Fruit fly (Drosophila melanogaster): ENCODE results near the gene del.

Gene del

DNA sequence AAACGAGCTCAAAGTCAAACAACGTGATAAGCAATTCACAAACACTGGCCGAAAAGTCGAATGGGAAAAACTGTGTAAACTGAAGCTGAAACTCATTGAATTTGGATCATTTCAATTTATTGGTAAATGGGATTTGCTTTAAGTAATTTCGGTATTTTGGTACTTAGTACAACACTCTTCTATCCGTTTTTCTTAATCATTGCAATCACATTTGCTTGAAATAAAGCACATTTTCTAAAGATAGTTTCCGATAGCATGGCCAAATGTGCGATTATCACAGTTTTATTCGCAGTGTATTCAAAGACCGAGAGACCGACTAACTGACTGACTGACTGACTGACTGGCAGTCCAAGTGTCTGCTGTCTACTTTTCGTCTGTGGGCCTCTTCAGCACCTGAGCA, 48.2 kb upstream of the del start (continued):
- no peak for TF ChIP-seq Hand (GFP tag; optimal IDR thresholded peaks at IDR 0.05)
- peak; percentile 32; the same call in 1 of the 3 replicates for TF ChIP-seq tgo (GFP tag; IDR thresholded peaks at IDR 0.05)
- no peak for TF ChIP-seq wdn (GFP tag; IDR thresholded peaks at IDR 0.05)
- TF ChIP-seq Hey (tag; optimal IDR thresholded peaks at IDR 0.05): no peak
- no peak for TF ChIP-seq CG17829 (tag; optimal IDR thresholded peaks at IDR 0.05)
- TF ChIP-seq CG3281 (GFP tag; optimal IDR thresholded peaks at IDR 0.05): peak; percentile 14
- no peak for TF ChIP-seq ac (GFP tag; optimal IDR thresholded peaks at IDR 0.05)
- TF ChIP-seq Meics (GFP tag; optimal IDR thresholded peaks at IDR 0.05): peak; percentile 44
- TF ChIP-seq CG11504 (tag; optimal IDR thresholded peaks at IDR 0.05): peak; percentile 47
- peak; percentile 11 for TF ChIP-seq CG7556 (GFP tag; optimal IDR thresholded peaks at IDR 0.05)
- TF ChIP-seq Atf3 (GFP tag; optimal IDR thresholded peaks at IDR 0.05): no peak
- TF ChIP-seq Xrp1 (GFP tag; IDR thresholded peaks at IDR 0.05): no peak
- TF ChIP-seq CG7357 (GFP tag; IDR thresholded peaks at IDR 0.05): no peak
- no peak for TF ChIP-seq CG13775 (GFP tag; optimal IDR thresholded peaks at IDR 0.05)
- no peak for TF ChIP-seq H15 (GFP tag; IDR thresholded peaks at IDR 0.05)
- no peak for TF ChIP-seq odd (GFP tag; optimal IDR thresholded peaks at IDR 0.05)
- no peak for TF ChIP-seq CG7963 (GFP tag; IDR thresholded peaks at IDR 0.05; ENCODE audit: partially characterized antibody)
- TF ChIP-seq klu (GFP tag; IDR thresholded peaks at IDR 0.05): no peak
- no peak for TF ChIP-seq CG4820 (GFP tag; optimal IDR thresholded peaks at IDR 0.05)
- no peak for TF ChIP-seq Dip2 (GFP tag; IDR thresholded peaks at IDR 0.05)
- no peak for TF ChIP-seq dm (GFP tag; optimal IDR thresholded peaks at IDR 0.05)
- no peak for TF ChIP-seq bigmax (GFP tag; optimal IDR thresholded peaks at IDR 0.05)
- TF ChIP-seq CG9437 (GFP tag; optimal IDR thresholded peaks at IDR 0.05): no peak
- TF ChIP-seq CG8765 (GFP tag; IDR thresholded peaks at IDR 0.05): no peak
- no peak for TF ChIP-seq zen2 (GFP tag; IDR thresholded peaks at IDR 0.05; ENCODE audit: partially characterized antibody)
- TF ChIP-seq gcm2 (GFP tag; optimal IDR thresholded peaks at IDR 0.05): no peak
- no peak for TF ChIP-seq CG4282 (GFP tag; optimal IDR thresholded peaks at IDR 0.05)
- TF ChIP-seq CG7839 (tag; optimal IDR thresholded peaks at IDR 0.05): peak; percentile 23
- TF ChIP-seq esg (GFP tag; conservative IDR thresholded peaks at IDR 0.05): no peak
- TF ChIP-seq GATAe (GFP tag; conservative IDR thresholded peaks at IDR 0.05): no peak
- TF ChIP-seq zfh2 (GFP tag; optimal IDR thresholded peaks at IDR 0.05): no peak
- no peak for TF ChIP-seq CG17186 (GFP tag; optimal IDR thresholded peaks at IDR 0.05)
- no peak for TF ChIP-seq usp (GFP tag; optimal IDR thresholded peaks at IDR 0.05)
- TF ChIP-seq Lhr (GFP tag; optimal IDR thresholded peaks at IDR 0.05): no peak
- no peak for TF ChIP-seq Asciz (GFP tag; optimal IDR thresholded peaks at IDR 0.05)
- TF ChIP-seq nerfin-2 (GFP tag; IDR thresholded peaks at IDR 0.05; ENCODE audit: partially characterized antibody): no peak
- no peak for TF ChIP-seq CG12744 (GFP tag; optimal IDR thresholded peaks at IDR 0.05)
- TF ChIP-seq CG3407 (GFP tag; optimal IDR thresholded peaks at IDR 0.05): no peak
- TF ChIP-seq wek (GFP tag; optimal IDR thresholded peaks at IDR 0.05): no peak
- no peak for TF ChIP-seq zfh1 (GFP tag; IDR thresholded peaks at IDR 0.05)
- no peak for TF ChIP-seq lmd (GFP tag; IDR thresholded peaks at IDR 0.05)
- TF ChIP-seq CG16813 (GFP tag; IDR thresholded peaks at IDR 0.05; ENCODE audit: partially characterized antibody): no peak
- no peak for TF ChIP-seq Xbp1 (GFP tag; optimal IDR thresholded peaks at IDR 0.05)
- no peak for TF ChIP-seq otp (GFP tag; IDR thresholded peaks at IDR 0.05)
- TF ChIP-seq sr (GFP tag; IDR thresholded peaks at IDR 0.05): no peak
- no peak for TF ChIP-seq CG10565 (GFP tag; optimal IDR thresholded peaks at IDR 0.05)
- TF ChIP-seq ase (GFP tag; IDR thresholded peaks at IDR 0.05): no peak
- TF ChIP-seq unpg (GFP tag; optimal IDR thresholded peaks at IDR 0.05): peak; percentile 1
- TF ChIP-seq az2 (GFP tag; optimal IDR thresholded peaks at IDR 0.05): no peak
- TF ChIP-seq tll (GFP tag; optimal IDR thresholded peaks at IDR 0.05): no peak
- TF ChIP-seq CG5245 (GFP tag; optimal IDR thresholded peaks at IDR 0.05): no peak
- no peak for TF ChIP-seq mirr (GFP tag; optimal IDR thresholded peaks at IDR 0.05)
